Worm (Caenorhabditis elegans) whole organism, young adult: ENCODE measurements around the gene lgc-24.

Experiments used
- B0261.1 ChIP-seq: sonication (generic microtip); optimal IDR thresholded peaks from 2 replicates; lab custom pipeline; 2016; ENCODE audit warnings: mild to moderate bottlenecking, missing genetic modification characterization, moderate library complexity, missing compliant biosample characterization
- C17E4.6 ChIP-seq: fragments of 200-800 bp; sonication (Bioruptor generic); IDR thresholded peaks from 2 replicates; pipeline ENCODE4 v1.3.6; 2022; ENCODE audit warnings: missing genetic modification reagents, missing genetic modification characterization, missing compliant biosample characterization
- F37B4.10 ChIP-seq: fragments of 200-800 bp; sonication (Bioruptor generic); IDR thresholded peaks from 2 replicates; pipeline ENCODE4 v1.3.6; 2022; ENCODE audit warnings: missing genetic modification characterization, missing compliant biosample characterization
- F55B11.4 ChIP-seq: sonication (generic microtip); optimal IDR thresholded peaks from 2 replicates; lab custom pipeline; 2016; ENCODE audit warnings: missing compliant biosample characterization, missing genetic modification characterization, borderline replicate concordance; ENCODE audit not compliant: insufficient read depth
- Y53G8AR.9 ChIP-seq: fragments of 200-800 bp; sonication (Bioruptor generic); conservative IDR thresholded peaks from 2 replicates; pipeline ENCODE4 v1.3.6; 2022; ENCODE audit warnings: missing genetic modification reagents, missing genetic modification characterization, missing compliant biosample characterization
- Y95B8A.8 ChIP-seq: fragments of 200-800 bp; sonication (Bioruptor generic); IDR thresholded peaks from 2 replicates; pipeline ENCODE4 v1.3.6; 2022; ENCODE audit warnings: missing genetic modification reagents, missing genetic modification characterization, missing compliant biosample characterization
- ZK185.1 ChIP-seq: sonication (generic microtip); optimal IDR thresholded peaks from 2 replicates; lab custom pipeline; 2016; ENCODE audit warnings: mild to moderate bottlenecking, missing genetic modification characterization, missing compliant biosample characterization; ENCODE audit not compliant: poor library complexity, severe bottlenecking
- attf-6 ChIP-seq: fragments of 200-800 bp; sonication (Bioruptor generic); IDR thresholded peaks from 2 replicates; pipeline ENCODE4 v1.3.6; 2022; ENCODE audit warnings: missing genetic modification reagents, missing genetic modification characterization, missing compliant biosample characterization
- bed-1 ChIP-seq: fragments of 200-800 bp; sonication (Bioruptor generic); IDR thresholded peaks from 2 replicates; pipeline ENCODE4 v1.3.6; 2022; ENCODE audit warnings: missing genetic modification reagents, missing genetic modification characterization, missing compliant biosample characterization
- cebp-1 ChIP-seq, 2 experiments: fragments of 200-800 bp in 1 of 2; sonication (Bioruptor generic) in 1 of 2; sonication (generic microtip) in 1 of 2; IDR thresholded peaks in 1 of 2; optimal IDR thresholded peaks in 1 of 2; 2 replicates each; pipeline versions ENCODE4 v1.3.6 to Lab custom; 2017 to 2022; ENCODE audit warnings: missing compliant biosample characterization in 2 of 2, missing genetic modification characterization in 2 of 2, mild to moderate bottlenecking in 1 of 2, missing genetic modification reagents in 1 of 2, moderate library complexity in 1 of 2
- ceh-40 ChIP-seq: fragments of 200-800 bp; sonication (Bioruptor generic); IDR thresholded peaks from 2 replicates; pipeline ENCODE4 v1.3.6; 2022; ENCODE audit warnings: missing genetic modification characterization, missing compliant biosample characterization
- ceh-58 ChIP-seq: fragments of 200-800 bp; sonication (Bioruptor generic); IDR thresholded peaks from 2 replicates; pipeline ENCODE4 v1.3.6; 2022; ENCODE audit warnings: missing genetic modification characterization, missing compliant biosample characterization
- ceh-79 ChIP-seq: sonication (generic microtip); optimal IDR thresholded peaks from 2 replicates; lab custom pipeline; 2017; ENCODE audit warnings: mild to moderate bottlenecking, missing genetic modification characterization, missing compliant biosample characterization
- dox-1 ChIP-seq: fragments of 200-800 bp; sonication (Bioruptor generic); IDR thresholded peaks from 2 replicates; pipeline ENCODE4 v1.3.6; 2022; ENCODE audit warnings: missing genetic modification reagents, missing genetic modification characterization, missing compliant biosample characterization
- egl-44 ChIP-seq: fragments of 200-800 bp; sonication (Bioruptor generic); IDR thresholded peaks from 2 replicates; pipeline ENCODE4 v1.3.6; 2022; ENCODE audit warnings: missing genetic modification reagents, missing genetic modification characterization, missing compliant biosample characterization
- ets-4 ChIP-seq: fragments of 200-800 bp; sonication (Bioruptor generic); optimal IDR thresholded peaks from 2 replicates; lab custom pipeline; 2018; ENCODE audit warnings: mild to moderate bottlenecking, missing genetic modification characterization, missing compliant biosample characterization
- fkh-3 ChIP-seq: sonication (generic microtip); optimal IDR thresholded peaks from 2 replicates; lab custom pipeline; 2016; ENCODE audit warnings: mild to moderate bottlenecking, missing genetic modification characterization, missing compliant biosample characterization
- gei-17 ChIP-seq: fragments of 200-800 bp; sonication (Bioruptor generic); optimal IDR thresholded peaks from 2 replicates; lab custom pipeline; 2018; ENCODE audit warnings: mild to moderate bottlenecking, missing genetic modification characterization, missing compliant biosample characterization
- hlh-12 ChIP-seq: sonication (generic microtip); optimal IDR thresholded peaks from 2 replicates; lab custom pipeline; 2016; ENCODE audit warnings: missing genetic modification characterization, missing compliant biosample characterization
- hlh-26 ChIP-seq: fragments of 200-800 bp; sonication (Bioruptor generic); conservative IDR thresholded peaks from 2 replicates; pipeline ENCODE4 v1.3.6; 2022; ENCODE audit warnings: missing genetic modification reagents, missing genetic modification characterization, missing compliant biosample characterization
- hsf-1 ChIP-seq: fragments of 200-800 bp; sonication (Bioruptor generic); IDR thresholded peaks from 2 replicates; pipeline ENCODE4 v1.3.6; 2022; ENCODE audit warnings: missing genetic modification reagents, missing genetic modification characterization, missing compliant biosample characterization
- lag-1 ChIP-seq: fragments of 200-800 bp; sonication (Bioruptor generic); IDR thresholded peaks from 2 replicates; pipeline ENCODE4 v1.3.6; 2022; ENCODE audit warnings: missing genetic modification reagents, missing genetic modification characterization, missing compliant biosample characterization
- let-607 ChIP-seq, 2 experiments: fragments of 200-800 bp in 1 of 2; sonication (Bioruptor generic) in 1 of 2; sonication (generic microtip) in 1 of 2; optimal IDR thresholded peaks; 2 replicates each; lab custom pipeline; 2016 to 2018; ENCODE audit warnings: mild to moderate bottlenecking in 2 of 2, missing compliant biosample characterization in 2 of 2, missing genetic modification characterization in 2 of 2, moderate library complexity in 2 of 2, missing genotype in 1 of 2
- lin-54 ChIP-seq: fragments of 200-800 bp; sonication (Bioruptor generic); optimal IDR thresholded peaks from 2 replicates; lab custom pipeline; 2018; ENCODE audit warnings: mild to moderate bottlenecking, missing genetic modification characterization, missing compliant biosample characterization
- madf-6 ChIP-seq: fragments of 200-800 bp; sonication (Bioruptor generic); IDR thresholded peaks from 2 replicates; pipeline ENCODE4 v1.3.6; 2022; ENCODE audit warnings: missing genetic modification reagents, missing genetic modification characterization, missing compliant biosample characterization
- mes-4 ChIP-seq: sonication (generic microtip); optimal IDR thresholded peaks from 2 replicates; lab custom pipeline; 2016; ENCODE audit warnings: missing genotype, missing genetic modification characterization, missing compliant biosample characterization
- pha-4 ChIP-seq: fragments of 150-350 bp; sonication (generic microtip); optimal IDR thresholded peaks from 2 replicates; lab custom pipeline; 2014; ENCODE audit warnings: missing biosample characterization, missing genetic modification reagents, missing genetic modification characterization
- rcor-1 ChIP-seq: fragments of 200-800 bp; sonication (Bioruptor generic); IDR thresholded peaks from 2 replicates; pipeline ENCODE4 v1.3.6; 2022; ENCODE audit warnings: missing genetic modification reagents, missing genetic modification characterization, missing compliant biosample characterization
- sdz-38 ChIP-seq: sonication (generic microtip); optimal IDR thresholded peaks from 2 replicates; lab custom pipeline; 2016; ENCODE audit warnings: missing genotype, missing genetic modification characterization, missing compliant biosample characterization
- snpc-1.3 ChIP-seq: sonication (generic microtip); optimal IDR thresholded peaks from 2 replicates; lab custom pipeline; 2017; ENCODE audit warnings: missing genetic modification characterization, mild to moderate bottlenecking, missing compliant biosample characterization, antibody characterized with exemption, moderate library complexity, missing genotype, missing genetic modification reagents; ENCODE audit not compliant: insufficient read depth
- somi-1 ChIP-seq: fragments of 200-800 bp; sonication (Bioruptor generic); optimal IDR thresholded peaks from 2 replicates; lab custom pipeline; 2018; ENCODE audit warnings: mild to moderate bottlenecking, missing genetic modification characterization, missing compliant biosample characterization
- sptf-2 ChIP-seq: fragments of 200-800 bp; sonication (Bioruptor generic); optimal IDR thresholded peaks from 2 replicates; lab custom pipeline; 2018; ENCODE audit warnings: mild to moderate bottlenecking, missing genetic modification characterization, missing compliant biosample characterization
- tbx-9 ChIP-seq: sonication (generic microtip); optimal IDR thresholded peaks from 2 replicates; lab custom pipeline; 2016; ENCODE audit warnings: borderline replicate concordance, missing genetic modification characterization, inconsistent platforms, missing compliant biosample characterization
- tlf-1 ChIP-seq: fragments of 200-800 bp; sonication (Bioruptor generic); optimal IDR thresholded peaks from 2 replicates; lab custom pipeline; 2018; ENCODE audit warnings: mild to moderate bottlenecking, missing genetic modification characterization, missing compliant biosample characterization
- unc-62 ChIP-seq: fragments of 150-350 bp; optimal IDR thresholded peaks from 2 replicates; lab custom pipeline; 2014; ENCODE audit warnings: missing biosample characterization, missing genetic modification reagents, missing genetic modification characterization
- ztf-18 ChIP-seq: sonication (generic microtip); optimal IDR thresholded peaks from 2 replicates; lab custom pipeline; 2016; ENCODE audit warnings: missing genotype, mild to moderate bottlenecking, missing genetic modification characterization, missing compliant biosample characterization
- ztf-22 ChIP-seq: fragments of 200-800 bp; sonication (Bioruptor generic); optimal IDR thresholded peaks from 2 replicates; lab custom pipeline; 2018; ENCODE audit warnings: mild to moderate bottlenecking, missing genetic modification characterization, moderate library complexity, missing compliant biosample characterization
- ztf-25 ChIP-seq: fragments of 200-800 bp; sonication (Bioruptor generic); IDR thresholded peaks from 2 replicates; pipeline ENCODE4 v1.3.6; 2022; ENCODE audit warnings: missing genetic modification reagents, missing genetic modification characterization, missing compliant biosample characterization
- ztf-26 ChIP-seq: sonication (generic microtip); optimal IDR thresholded peaks from 2 replicates; lab custom pipeline; 2017; ENCODE audit warnings: missing genetic modification characterization, missing compliant biosample characterization

The lgc-24 gene

ce11 chrX:12068250-12068649 lies at the start of gene lgc-24:
Gene lgc-24, plus strand, starts transcription at chrX:12068550.
- TF ChIP-seq sdz-38 (tag; lab: Kevin White, UChicago), result no peak

DNA sequence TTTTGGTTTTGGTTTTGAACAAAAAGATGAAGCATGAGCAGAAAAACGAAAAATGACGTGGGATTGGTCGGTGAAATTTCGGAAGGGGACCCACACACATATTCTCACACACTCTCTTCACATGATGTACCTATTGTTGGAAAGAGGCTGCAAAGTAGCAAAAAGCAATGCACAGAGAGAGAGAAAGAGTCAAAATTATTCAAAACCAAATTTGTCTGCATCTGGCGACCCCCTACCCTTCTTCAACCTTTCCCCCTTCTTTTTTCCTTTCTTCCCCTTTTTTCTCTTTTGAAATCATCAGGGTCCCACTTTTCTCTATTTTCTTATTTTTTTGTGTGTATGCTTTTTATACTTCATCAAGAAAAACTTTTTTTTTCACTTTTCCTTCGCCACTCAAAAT lies 46.9 kb upstream of the lgc-24 start:
- TF ChIP-seq ceh-79 (tag; lab: Kevin White, UChicago) (no peak), egl-44 (no peak), ztf-22 (GFP tag; lab: Kevin White, UChicago) (no peak), hsf-1 (no peak), gei-17 (GFP tag; lab: Kevin White, UChicago) (no peak), attf-6 (no peak), fkh-3 (tag; lab: Kevin White, UChicago) (no peak), ceh-58 (no peak), B0261.1 (tag; lab: Kevin White, UChicago) (no peak), ceh-40 (GFP tag; lab: Robert Waterston, UW) (no peak), ets-4 (GFP tag; lab: Kevin White, UChicago) (no peak), ZK185.1 (tag; lab: Kevin White, UChicago) (no peak), F55B11.4 (tag; lab: Kevin White, UChicago) (no peak), somi-1 (GFP tag; lab: Kevin White, UChicago) (no peak), C17E4.6 (no peak), ztf-25 (no peak), pha-4 (tag; lab: Kevin White, UChicago) (no peak)

DNA sequence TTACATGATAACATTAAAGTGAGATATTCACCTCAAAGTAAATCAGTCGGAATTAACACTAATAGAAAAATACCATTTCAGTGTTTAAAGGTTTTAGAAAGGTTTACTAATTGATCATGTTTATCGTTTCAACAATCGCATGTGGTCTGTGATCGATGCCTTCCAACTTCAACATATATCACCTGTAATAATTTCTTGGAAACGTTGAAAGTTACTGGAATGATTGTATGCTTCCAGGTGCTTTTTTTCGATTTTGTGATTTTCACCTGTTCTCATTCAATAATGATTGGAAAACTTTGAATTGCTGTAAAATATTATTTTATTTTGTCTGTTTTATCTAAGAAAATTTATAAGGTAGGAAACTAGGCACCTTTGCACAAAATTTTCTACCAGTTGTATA lies 45.9 kb upstream of the lgc-24 start:
- TF ChIP-seq let-607 (tag; optimal IDR thresholded peaks at IDR 0.05; lab: Kevin White, UChicago) (no peak), tbx-9 (tag; lab: Kevin White, UChicago) (no peak), hlh-26 (no peak), sdz-38 (tag; lab: Kevin White, UChicago) (no peak), ztf-18 (no peak), cebp-1 (GFP tag; IDR thresholded peaks at IDR 0.05; lab: Robert Waterston, UW) (no peak), cebp-1 (tag; optimal IDR thresholded peaks at IDR 0.05; lab: Kevin White, UChicago) (no peak), rcor-1 (GFP tag; lab: Robert Waterston, UW) (no peak), ztf-26 (tag; lab: Kevin White, UChicago) (no peak), Y53G8AR.9 (no peak), hlh-12 (no peak), mes-4 (tag; lab: Kevin White, UChicago) (no peak), lag-1 (no peak), tlf-1 (GFP tag; lab: Kevin White, UChicago) (no peak), madf-6 (GFP tag; lab: Robert Waterston, UW) (no peak), sptf-2 (GFP tag; lab: Kevin White, UChicago) (no peak), unc-62 (GFP tag; lab: Kevin White, UChicago) (no peak)

- no peak for TF ChIP-seq mes-4 (tag; lab: Kevin White, UChicago)
- TF ChIP-seq F37B4.10 (GFP tag; lab: Robert Waterston, UW), result no peak
- no peak for TF ChIP-seq unc-62 (GFP tag; lab: Kevin White, UChicago)
- no peak for TF ChIP-seq ztf-26 (tag; lab: Kevin White, UChicago)
- TF ChIP-seq bed-1 (GFP tag; lab: Robert Waterston, UW), result no peak
- TF ChIP-seq Y95B8A.8 (GFP tag; lab: Robert Waterston, UW), result no peak
- no peak for TF ChIP-seq dox-1 (GFP tag; lab: Robert Waterston, UW)
- no peak for TF ChIP-seq snpc-1.3 (tag; lab: Kevin White, UChicago)
- no peak for TF ChIP-seq lin-54 (GFP tag; lab: Kevin White, UChicago)
Observed at ce11 chrX:12025070-12025789, 43.1 kb upstream of the lgc-24 start, which contains the start of gene B0198.2. Gene B0198.2, plus strand, starts transcription at chrX:12025739.
